Worm (Caenorhabditis elegans): ENCODE measurements around the gene srh-154.

Gene srh-154

DNA sequence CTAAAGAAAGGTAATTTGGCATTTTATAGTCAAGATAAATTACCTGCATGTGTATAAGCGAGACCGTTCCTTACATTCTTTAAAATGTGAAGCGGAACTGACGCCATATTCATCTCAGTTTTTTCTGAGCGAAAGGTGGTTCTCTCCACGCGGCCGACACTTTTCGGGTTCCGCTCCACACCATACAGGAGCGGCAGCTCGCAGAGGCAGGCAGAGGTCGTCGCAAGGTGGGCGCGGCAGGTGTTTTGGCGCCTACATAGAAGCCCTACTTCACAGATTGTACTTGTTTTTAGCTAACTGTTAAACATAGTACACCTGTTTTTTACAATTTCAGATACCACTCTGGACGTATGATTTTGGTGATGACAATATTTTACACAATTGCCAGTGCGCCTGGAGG, 28.4 kb downstream of the srh-154 start:
- TF ChIP-seq unc-39 (tag; optimal IDR thresholded peaks at IDR 0.05), result no peak
- TF ChIP-seq set-16 (GFP tag; IDR thresholded peaks at IDR 0.05), result peak; percentile 76
- no peak for TF ChIP-seq R02D3.7 (tag; optimal IDR thresholded peaks at IDR 0.05)

DNA sequence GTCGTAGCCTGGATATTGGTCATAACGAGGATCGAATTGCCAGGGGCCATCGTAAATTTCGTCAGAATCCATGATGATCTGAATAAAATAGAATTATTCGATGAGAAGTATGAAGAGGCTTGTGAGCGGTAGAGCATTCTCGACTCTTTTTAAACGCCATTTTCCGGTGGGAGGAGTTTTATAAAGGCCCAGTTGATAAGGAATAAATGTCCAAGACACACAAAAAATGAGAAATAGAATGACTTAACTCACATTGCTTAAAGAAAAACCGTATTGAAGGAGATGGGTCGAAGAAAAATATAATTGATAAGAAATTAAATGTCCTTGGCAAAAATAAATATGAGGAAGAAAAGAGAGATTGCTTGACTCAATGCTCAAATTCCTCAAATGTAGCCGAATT, 29.7 kb downstream of the srh-154 start, which contains the start of gene F20E11.17:
TSS of gene F20E11.17 (minus strand) at position 101 of the 400 bp plus-strand sequence.
- TF ChIP-seq sdz-12 (GFP tag; optimal IDR thresholded peaks at IDR 0.05) (no peak), pqm-1 (tag; optimal IDR thresholded peaks at IDR 0.05) (no peak), snpc-4 (tag; optimal IDR thresholded peaks at IDR 0.05) (no peak), zip-11 (GFP tag; IDR thresholded peaks at IDR 0.05) (no peak), skn-1 (tag; optimal IDR thresholded peaks at IDR 0.05) (no peak), daf-12 (tag; optimal IDR thresholded peaks at IDR 0.05) (no peak), ceh-20 (GFP tag; IDR thresholded peaks at IDR 0.05) (no peak)

DNA sequence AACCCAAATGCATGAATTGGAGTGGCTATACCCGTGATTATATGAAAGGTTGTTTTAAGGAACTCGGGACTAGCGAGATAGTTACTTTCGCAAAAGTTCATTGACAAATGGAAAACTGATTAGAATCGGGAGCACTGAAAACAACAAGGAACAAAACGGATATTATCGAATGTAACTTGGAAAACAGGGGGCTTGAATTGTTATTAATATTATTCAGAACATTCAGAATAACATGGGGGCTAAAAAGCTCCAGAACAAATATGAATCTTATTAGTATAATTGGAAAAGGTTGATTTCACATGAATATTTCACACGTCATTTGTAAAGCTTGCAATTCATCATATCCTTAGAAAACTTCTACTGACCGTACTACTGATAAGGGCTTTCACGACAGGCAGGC, 32.1 kb downstream of the srh-154 start, which contains the start of gene srh-235:
TSS of gene srh-235 (minus strand) at position 101 of the 400 bp plus-strand sequence.
- TF ChIP-seq nhr-11 (tag; optimal IDR thresholded peaks at IDR 0.05) (no peak), dpl-1 (GFP tag; optimal IDR thresholded peaks at IDR 0.05) (no peak), unc-130 (GFP tag; optimal IDR thresholded peaks at IDR 0.05) (no peak), ztf-11 (tag; optimal IDR thresholded peaks at IDR 0.05) (no peak), ZK546.5 (tag; optimal IDR thresholded peaks at IDR 0.05) (no peak), ceh-62 (tag; optimal IDR thresholded peaks at IDR 0.05) (no peak), snpc-4 (tag; optimal IDR thresholded peaks at IDR 0.05) (no peak), nhr-41 (GFP tag; IDR thresholded peaks at IDR 0.05) (no peak)

DNA sequence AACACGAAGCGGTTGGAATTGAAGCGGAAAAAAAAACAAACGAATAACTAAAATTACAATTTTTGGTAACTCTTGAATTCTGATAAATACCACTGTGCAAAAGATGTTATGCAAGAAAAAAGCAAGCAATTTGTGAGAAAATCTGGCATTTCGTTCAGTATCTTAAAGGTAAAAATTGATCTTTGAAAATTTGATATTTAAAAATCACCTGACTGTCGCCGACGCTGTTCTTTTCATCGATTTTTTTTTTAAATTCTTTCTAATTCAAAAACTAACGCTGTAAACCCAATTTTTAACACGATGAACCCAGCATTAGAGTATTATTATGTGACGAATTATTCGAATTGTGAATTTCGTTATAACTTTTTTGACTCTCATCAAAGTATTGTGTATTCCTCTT, 34.2 kb downstream of the srh-154 start, which contains the start of gene srh-123:
TSS of gene srh-123 (plus strand) at position 301 of the 400 bp plus-strand sequence.
- TF ChIP-seq Y105C5A.15 (GFP tag; IDR thresholded peaks at IDR 0.05) (no peak), dmd-6 (GFP tag; IDR thresholded peaks at IDR 0.05) (no peak), zip-11 (GFP tag; IDR thresholded peaks at IDR 0.05) (no peak), ama-1 (optimal IDR thresholded peaks at IDR 0.05) (no peak), F37D6.2 (tag; optimal IDR thresholded peaks at IDR 0.05) (no peak), ctbp-1 (GFP tag; IDR thresholded peaks at IDR 0.05) (no peak), Y75B8A.6 (GFP tag; IDR thresholded peaks at IDR 0.05) (no peak), lsy-2 (tag; optimal IDR thresholded peaks at IDR 0.05) (no peak), arid-1 (GFP tag; conservative IDR thresholded peaks at IDR 0.05) (no peak), egl-43 (GFP tag; IDR thresholded peaks at IDR 0.05) (no peak), ZK337.2 (GFP tag; IDR thresholded peaks at IDR 0.05) (no peak), nhr-111 (GFP tag; optimal IDR thresholded peaks at IDR 0.05) (no peak), vab-7 (GFP tag; IDR thresholded peaks at IDR 0.05) (no peak)

DNA sequence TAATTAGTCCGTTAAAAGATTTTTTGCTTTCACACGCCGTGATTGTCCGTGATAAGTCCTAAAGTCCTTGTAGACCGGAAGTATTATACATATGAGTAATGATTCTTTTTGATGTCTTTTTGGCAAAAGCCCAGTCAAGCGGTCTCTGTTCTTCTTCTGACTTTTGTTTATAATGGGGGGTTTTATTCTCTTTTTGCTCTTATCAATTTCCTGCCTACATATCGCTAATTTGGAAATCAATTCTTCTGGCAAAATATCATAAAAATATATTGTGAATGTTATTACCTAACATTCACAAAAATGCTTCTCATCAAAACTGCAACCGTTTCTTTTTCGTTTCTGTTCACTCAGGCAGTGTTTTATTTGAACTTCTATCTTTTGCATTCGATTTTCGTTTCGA, 37.0 kb downstream of the srh-154 start, which contains the start of gene srbc-61:
TSS of gene srbc-61 (plus strand) at position 301 of the 400 bp plus-strand sequence.
- TF ChIP-seq dmd-6 (GFP tag; IDR thresholded peaks at IDR 0.05) (no peak), dmd-8 (GFP tag; IDR thresholded peaks at IDR 0.05) (no peak), fkh-10 (GFP tag; optimal IDR thresholded peaks at IDR 0.05) (no peak), mdl-1 (tag; optimal IDR thresholded peaks at IDR 0.05) (no peak), skn-1 (tag; optimal IDR thresholded peaks at IDR 0.05) (no peak), hmg-1.1 (GFP tag; IDR thresholded peaks at IDR 0.05) (no peak), egl-27 (tag; optimal IDR thresholded peaks at IDR 0.05) (no peak), mdt-29 (GFP tag; IDR thresholded peaks at IDR 0.05) (no peak)

Data from whole organism, L4 larva.